Worm (Caenorhabditis elegans): ENCODE measurements around the gene C12D5.3.

- TF ChIP-seq egl-27 (tag; optimal IDR thresholded peaks at IDR 0.05) (no peak), pha-4 (GFP tag; IDR thresholded peaks at IDR 0.05) (no peak), pha-4 (tag; optimal IDR thresholded peaks at IDR 0.05) (no peak), daf-8 (GFP tag; IDR thresholded peaks at IDR 0.05) (no peak)
These were observed 46.5 kb upstream of the C12D5.3 start, which contains the start of gene srd-30 for ce11 chrV:7629504-7629903.
